Worm (Caenorhabditis elegans) whole organism, late embryonic: ENCODE measurements around the gene sdf-9.

ENCODE experiments used
- C08G9.2 ChIP-seq: sonication (generic microtip); optimal IDR thresholded peaks from 2 replicates; lab custom pipeline; 2016; ENCODE audit warnings: mild to moderate bottlenecking, missing genetic modification characterization, moderate library complexity, missing compliant biosample characterization
- C38D4.7 ChIP-seq: fragments of 200-800 bp; sonication (Bioruptor generic); optimal IDR thresholded peaks from 2 replicates; lab custom pipeline; 2018; ENCODE audit warnings: mild to moderate bottlenecking, missing genetic modification characterization, moderate library complexity, missing compliant biosample characterization
- F13H6.1 ChIP-seq: sonication (generic microtip); optimal IDR thresholded peaks from 2 replicates; lab custom pipeline; 2016; ENCODE audit warnings: missing genetic modification characterization, missing compliant biosample characterization
- Y22D7AL.16 ChIP-seq: sonication (generic microtip); optimal IDR thresholded peaks from 2 replicates; lab custom pipeline; 2016; ENCODE audit warnings: missing genetic modification characterization, missing compliant biosample characterization
- ahr-1 ChIP-seq: sonication (generic microtip); optimal IDR thresholded peaks from 2 replicates; lab custom pipeline; 2016; ENCODE audit warnings: missing genetic modification characterization, missing compliant biosample characterization
- ama-1 ChIP-seq: fragments of 150-350 bp; optimal IDR thresholded peaks from 2 replicates; lab custom pipeline; 2014
- ceh-14 ChIP-seq: sonication (generic microtip); optimal IDR thresholded peaks from 2 replicates; lab custom pipeline; 2016; ENCODE audit warnings: missing genotype, missing genetic modification characterization, missing compliant biosample characterization
- ceh-2 ChIP-seq: sonication (generic microtip); optimal IDR thresholded peaks from 2 replicates; lab custom pipeline; 2016; ENCODE audit warnings: missing genotype, missing genetic modification characterization, missing compliant biosample characterization
- ceh-22 ChIP-seq: sonication (generic microtip); optimal IDR thresholded peaks from 2 replicates; lab custom pipeline; 2017; ENCODE audit warnings: missing biosample characterization, missing genetic modification characterization
- ceh-24 ChIP-seq: sonication (generic microtip); optimal IDR thresholded peaks from 2 replicates; lab custom pipeline; 2016; ENCODE audit warnings: mild to moderate bottlenecking, missing genetic modification characterization, missing compliant biosample characterization
- ceh-30 ChIP-seq: fragments of 150-350 bp; optimal IDR thresholded peaks from 2 replicates; lab custom pipeline; 2014; ENCODE audit warnings: missing biosample characterization, missing genetic modification characterization
- ceh-31 ChIP-seq: sonication (generic microtip); optimal IDR thresholded peaks from 2 replicates; lab custom pipeline; 2016; ENCODE audit warnings: missing genetic modification characterization, missing compliant biosample characterization
- ceh-45 ChIP-seq: fragments of 200-800 bp; sonication (Bioruptor generic); IDR thresholded peaks from 2 replicates; pipeline ENCODE4 v1.3.6; 2022; ENCODE audit warnings: missing genetic modification reagents, missing genetic modification characterization, missing compliant biosample characterization
- ceh-48 ChIP-seq: sonication (generic microtip); optimal IDR thresholded peaks from 2 replicates; lab custom pipeline; 2016; ENCODE audit warnings: missing genetic modification characterization, inconsistent platforms, missing compliant biosample characterization
- ceh-6 ChIP-seq: fragments of 200-800 bp; sonication (Bioruptor generic); optimal IDR thresholded peaks from 2 replicates; lab custom pipeline; 2018; ENCODE audit warnings: mild to moderate bottlenecking, missing genetic modification characterization, missing compliant biosample characterization
- ceh-9 ChIP-seq: sonication (generic microtip); optimal IDR thresholded peaks from 2 replicates; lab custom pipeline; 2016; ENCODE audit warnings: mild to moderate bottlenecking, missing genetic modification characterization, inconsistent platforms, missing compliant biosample characterization
- dmd-4 ChIP-seq: sonication (generic microtip); optimal IDR thresholded peaks from 2 replicates; lab custom pipeline; 2016; ENCODE audit warnings: borderline replicate concordance, missing genetic modification characterization, missing compliant biosample characterization
- dve-1 ChIP-seq: sonication (generic microtip); optimal IDR thresholded peaks from 2 replicates; lab custom pipeline; 2017; ENCODE audit warnings: antibody characterized with exemption, mild to moderate bottlenecking, missing genetic modification characterization, missing compliant biosample characterization
- elt-2 ChIP-seq: sonication (generic microtip); optimal IDR thresholded peaks from 2 replicates; lab custom pipeline; 2016; ENCODE audit warnings: missing genetic modification reagents, missing genetic modification characterization, missing compliant biosample characterization
- elt-4 ChIP-seq: sonication (generic microtip); optimal IDR thresholded peaks from 2 replicates; lab custom pipeline; 2016; ENCODE audit warnings: missing genetic modification characterization, missing compliant biosample characterization
- ets-4 ChIP-seq: sonication (generic microtip); optimal IDR thresholded peaks from 2 replicates; lab custom pipeline; 2016; ENCODE audit warnings: missing genetic modification characterization, missing compliant biosample characterization
- eyg-1 ChIP-seq: sonication (generic microtip); optimal IDR thresholded peaks from 2 replicates; lab custom pipeline; 2016; ENCODE audit warnings: missing genotype, missing genetic modification characterization, missing compliant biosample characterization
- fkh-10 ChIP-seq: fragments of 150-350 bp; optimal IDR thresholded peaks from 2 replicates; lab custom pipeline; 2014; ENCODE audit warnings: missing biosample characterization, missing genetic modification reagents, missing genetic modification characterization
- fkh-6 ChIP-seq: sonication (generic microtip); optimal IDR thresholded peaks from 2 replicates; lab custom pipeline; 2016; ENCODE audit warnings: missing genetic modification characterization, missing compliant biosample characterization
- hlh-13 ChIP-seq: fragments of 200-800 bp; sonication (Bioruptor generic); optimal IDR thresholded peaks from 2 replicates; lab custom pipeline; 2018; ENCODE audit warnings: mild to moderate bottlenecking, missing genetic modification characterization, missing compliant biosample characterization
- hlh-15 ChIP-seq: sonication (generic microtip); optimal IDR thresholded peaks from 2 replicates; lab custom pipeline; 2016; ENCODE audit warnings: missing genetic modification characterization, missing compliant biosample characterization
- hlh-6 ChIP-seq: sonication (generic microtip); optimal IDR thresholded peaks from 2 replicates; lab custom pipeline; 2016; ENCODE audit warnings: missing genotype, missing genetic modification characterization, missing compliant biosample characterization
- hlh-8 ChIP-seq: sonication (generic microtip); optimal IDR thresholded peaks from 2 replicates; lab custom pipeline; 2016; ENCODE audit warnings: missing genotype, missing genetic modification characterization, missing compliant biosample characterization
- lim-6 ChIP-seq: sonication (generic microtip); optimal IDR thresholded peaks from 2 replicates; lab custom pipeline; 2016; ENCODE audit warnings: missing genetic modification characterization, missing compliant biosample characterization
- lin-11 ChIP-seq: fragments of 200-800 bp; sonication (Bioruptor generic); optimal IDR thresholded peaks from 2 replicates; lab custom pipeline; 2018; ENCODE audit warnings: mild to moderate bottlenecking, missing genetic modification characterization, missing compliant biosample characterization
- madf-2 ChIP-seq: sonication (generic microtip); optimal IDR thresholded peaks from 2 replicates; lab custom pipeline; 2017; ENCODE audit warnings: missing genetic modification characterization, missing compliant biosample characterization
- mec-3 ChIP-seq: sonication (generic microtip); optimal IDR thresholded peaks from 2 replicates; lab custom pipeline; 2016; ENCODE audit warnings: borderline replicate concordance, missing genetic modification characterization, missing compliant biosample characterization
- nfya-1 ChIP-seq: sonication (generic microtip); optimal IDR thresholded peaks from 2 replicates; lab custom pipeline; 2017; ENCODE audit warnings: missing genetic modification characterization, mild to moderate bottlenecking, missing compliant biosample characterization, antibody characterized with exemption, moderate library complexity
- nhr-232 ChIP-seq: sonication (generic microtip); optimal IDR thresholded peaks from 2 replicates; lab custom pipeline; 2016; ENCODE audit warnings: missing genetic modification characterization, missing compliant biosample characterization
- npax-4 ChIP-seq: sonication (generic microtip); optimal IDR thresholded peaks from 2 replicates; lab custom pipeline; 2016; ENCODE audit warnings: missing genetic modification characterization, missing compliant biosample characterization
- odd-2 ChIP-seq: sonication (generic microtip); optimal IDR thresholded peaks from 2 replicates; lab custom pipeline; 2017; ENCODE audit warnings: antibody characterized with exemption, mild to moderate bottlenecking, missing genetic modification characterization, missing compliant biosample characterization
- pag-3 ChIP-seq: sonication (generic microtip); optimal IDR thresholded peaks from 2 replicates; lab custom pipeline; 2016; ENCODE audit warnings: missing compliant biosample characterization, missing genetic modification characterization, borderline replicate concordance
- pat-9 ChIP-seq: fragments of 200-800 bp; sonication (Bioruptor generic); optimal IDR thresholded peaks from 2 replicates; lab custom pipeline; 2018; ENCODE audit warnings: mild to moderate bottlenecking, missing genetic modification characterization, moderate library complexity, missing compliant biosample characterization
- pax-1 ChIP-seq: fragments of 150-350 bp; optimal IDR thresholded peaks from 2 replicates; lab custom pipeline; 2014; ENCODE audit warnings: missing biosample characterization, missing genetic modification characterization
- pha-2 ChIP-seq: sonication (generic microtip); optimal IDR thresholded peaks from 2 replicates; lab custom pipeline; 2017; ENCODE audit warnings: mild to moderate bottlenecking, missing genetic modification characterization, missing compliant biosample characterization
- pqm-1 ChIP-seq: sonication (generic microtip); optimal IDR thresholded peaks from 2 replicates; lab custom pipeline; 2016; ENCODE audit warnings: missing genetic modification characterization, missing compliant biosample characterization
- pros-1 ChIP-seq: fragments of 150-350 bp; optimal IDR thresholded peaks from 2 replicates; lab custom pipeline; 2014; ENCODE audit warnings: missing biosample characterization, missing genetic modification reagents, missing genetic modification characterization
- ref-2 ChIP-seq: sonication (generic microtip); optimal IDR thresholded peaks from 2 replicates; lab custom pipeline; 2016; ENCODE audit warnings: missing genetic modification characterization, missing compliant biosample characterization
- sdc-2 ChIP-seq: sonication (generic microtip); optimal IDR thresholded peaks from 2 replicates; lab custom pipeline; 2016; ENCODE audit warnings: missing genotype, missing genetic modification characterization, missing compliant biosample characterization
- sox-2 ChIP-seq: fragments of 200-800 bp; sonication (Bioruptor generic); IDR thresholded peaks from 2 replicates; pipeline ENCODE4 v1.3.6; 2022; ENCODE audit warnings: missing genetic modification reagents, missing genetic modification characterization, missing compliant biosample characterization
- sox-4 ChIP-seq: sonication (generic microtip); optimal IDR thresholded peaks from 2 replicates; lab custom pipeline; 2017; ENCODE audit warnings: mild to moderate bottlenecking, missing genetic modification characterization, inconsistent platforms, missing compliant biosample characterization
- tbx-2 ChIP-seq: sonication (generic microtip); optimal IDR thresholded peaks from 2 replicates; lab custom pipeline; 2016; ENCODE audit warnings: missing genetic modification characterization, missing compliant biosample characterization
- tbx-7 ChIP-seq: sonication (generic microtip); optimal IDR thresholded peaks from 2 replicates; lab custom pipeline; 2016; ENCODE audit warnings: missing genotype, missing genetic modification characterization, missing compliant biosample characterization
- ttx-3 ChIP-seq: sonication (generic microtip); optimal IDR thresholded peaks from 2 replicates; lab custom pipeline; 2016; ENCODE audit warnings: missing genetic modification reagents, missing genetic modification characterization, missing compliant biosample characterization
- unc-3 ChIP-seq, 2 experiments: fragments of 200-800 bp in 1 of 2; sonication (Bioruptor generic) in 1 of 2; sonication (generic microtip) in 1 of 2; conservative IDR thresholded peaks in 1 of 2; optimal IDR thresholded peaks in 1 of 2; 2 replicates each; pipeline versions ENCODE4 v1.3.6 to Lab custom; 2016 to 2022; ENCODE audit warnings: missing compliant biosample characterization in 2 of 2, missing genetic modification characterization in 2 of 2, missing genetic modification reagents in 1 of 2
- unc-55 ChIP-seq: sonication (generic microtip); optimal IDR thresholded peaks from 2 replicates; lab custom pipeline; 2017; ENCODE audit warnings: missing biosample characterization, missing genetic modification reagents, missing genetic modification characterization
- unc-86 ChIP-seq: sonication (generic microtip); optimal IDR thresholded peaks from 2 replicates; lab custom pipeline; 2016; ENCODE audit warnings: missing genetic modification characterization, missing compliant biosample characterization
- zip-5 ChIP-seq: sonication (generic microtip); optimal IDR thresholded peaks from 2 replicates; lab custom pipeline; 2016; ENCODE audit warnings: missing genetic modification characterization, missing compliant biosample characterization
- ztf-16 ChIP-seq: sonication (generic microtip); optimal IDR thresholded peaks from 2 replicates; lab custom pipeline; 2017; ENCODE audit warnings: missing genetic modification characterization, missing compliant biosample characterization

The sdf-9 gene

ce11 chrV:20761758-20762157, 36.3 kb upstream of the sdf-9 start:
- TF ChIP-seq hlh-8 (tag; lab: Kevin White, UChicago) (no peak), C38D4.7 (GFP tag; lab: Kevin White, UChicago) (no peak), dve-1 (tag; lab: Kevin White, UChicago) (peak; percentile 16), nhr-232 (tag; lab: Kevin White, UChicago) (no peak), ceh-22 (tag; lab: Kevin White, UChicago) (no peak), hlh-15 (tag; lab: Kevin White, UChicago) (no peak), elt-2 (tag; lab: Kevin White, UChicago) (no peak), pha-2 (tag; lab: Kevin White, UChicago) (peak; percentile 80), elt-4 (tag; lab: Kevin White, UChicago) (no peak), npax-4 (no peak), ref-2 (tag; lab: Kevin White, UChicago) (no peak), sdc-2 (tag; lab: Kevin White, UChicago) (no peak), ceh-9 (tag; lab: Kevin White, UChicago) (no peak), pros-1 (tag; lab: Kevin White, UChicago) (no peak), mec-3 (tag; lab: Kevin White, UChicago) (no peak), ets-4 (tag; lab: Kevin White, UChicago) (no peak), C08G9.2 (no peak), odd-2 (tag; lab: Kevin White, UChicago) (no peak), unc-55 (GFP tag; lab: Kevin White, UChicago) (no peak), ceh-24 (tag; lab: Kevin White, UChicago) (no peak), unc-86 (tag; lab: Kevin White, UChicago) (no peak), ztf-16 (tag; lab: Kevin White, UChicago) (no peak), lim-6 (no peak), ceh-14 (tag; lab: Kevin White, UChicago) (no peak), ahr-1 (no peak), dmd-4 (tag; lab: Kevin White, UChicago) (no peak), hlh-13 (GFP tag; lab: Kevin White, UChicago) (no peak), ttx-3 (no peak), pat-9 (no peak), ceh-2 (tag; lab: Kevin White, UChicago) (no peak), sox-4 (tag; lab: Kevin White, UChicago) (no peak), ama-1 (no peak), pqm-1 (tag; lab: Kevin White, UChicago) (no peak), pax-1 (peak; percentile 82), tbx-7 (no peak), tbx-2 (peak; percentile 12), nfya-1 (tag; lab: Kevin White, UChicago) (peak; percentile 34), hlh-6 (tag; lab: Kevin White, UChicago) (no peak), ceh-45 (no peak), lin-11 (no peak), eyg-1 (tag; lab: Kevin White, UChicago) (no peak), ceh-48 (tag; lab: Kevin White, UChicago) (no peak), pag-3 (tag; lab: Kevin White, UChicago) (no peak), ceh-31 (tag; lab: Kevin White, UChicago) (no peak), Y22D7AL.16 (tag; lab: Kevin White, UChicago) (no peak), madf-2 (tag; lab: Kevin White, UChicago) (no peak), ceh-30 (no peak), fkh-10 (GFP tag; lab: Kevin White, UChicago) (no peak), F13H6.1 (no peak), unc-3 (GFP tag; conservative IDR thresholded peaks at IDR 0.05; lab: Robert Waterston, UW) (no peak), unc-3 (tag; optimal IDR thresholded peaks at IDR 0.05; lab: Kevin White, UChicago) (no peak), sox-2 (GFP tag; lab: Robert Waterston, UW) (no peak), zip-5 (tag; lab: Kevin White, UChicago) (no peak), fkh-6 (no peak), ceh-6 (GFP tag; lab: Kevin White, UChicago) (no peak)
